Worm (Caenorhabditis elegans): ENCODE data around the gene C47D12.2.
A peak's percentile ranks its signal among the peaks of the same experiment; 100 is the strongest.

The C47D12.2 gene

DNA sequence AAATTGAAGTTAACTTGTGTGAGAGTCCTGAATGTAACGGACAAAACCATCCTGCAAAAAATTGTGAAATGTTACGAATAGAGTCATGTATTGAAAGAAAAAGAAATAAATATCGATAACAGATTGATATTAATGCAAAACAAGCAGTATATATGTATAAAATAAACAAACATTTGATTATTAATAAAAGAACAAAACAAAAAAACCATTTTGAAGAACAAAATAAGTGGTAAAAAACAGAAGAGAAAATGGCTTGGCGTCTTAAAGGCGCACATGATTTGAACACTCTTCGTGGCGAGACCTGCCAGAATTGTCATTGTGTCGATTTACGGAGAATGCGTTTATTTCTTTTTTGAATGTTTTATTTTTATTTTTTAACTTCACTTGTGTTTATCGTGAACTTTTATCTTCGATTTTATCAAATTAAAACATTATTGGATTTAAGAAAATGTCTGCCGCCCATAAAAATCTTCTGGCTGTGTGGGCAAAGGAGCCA is 23.4 kb upstream of the C47D12.2 start, which contains the start of the genes rad-23 and rpn-12 (continued):
- peak; percentile 87 for TF ChIP-seq mep-1 (tag; optimal IDR thresholded peaks at IDR 0.05)
- no peak for TF ChIP-seq pax-3 (tag; optimal IDR thresholded peaks at IDR 0.05)
- no peak for TF ChIP-seq grh-1 (GFP tag; IDR thresholded peaks at IDR 0.05)
- TF ChIP-seq sptf-1 (tag; optimal IDR thresholded peaks at IDR 0.05), result no peak
- TF ChIP-seq fkh-4 (tag; optimal IDR thresholded peaks at IDR 0.05; ENCODE audit: borderline replicate concordance), result no peak
- no peak for TF ChIP-seq irx-1 (tag; optimal IDR thresholded peaks at IDR 0.05)
- TF ChIP-seq hlh-17 (GFP tag; optimal IDR thresholded peaks at IDR 0.05; ENCODE audit: borderline replicate concordance), result no peak
- no peak for TF ChIP-seq lin-13 (GFP tag; optimal IDR thresholded peaks at IDR 0.05)
- peak; percentile 48 for TF ChIP-seq nhr-47 (tag; optimal IDR thresholded peaks at IDR 0.05)
- TF ChIP-seq nhr-28 (tag; optimal IDR thresholded peaks at IDR 0.05), result no peak
- TF ChIP-seq nhr-85 (tag), result peak; percentile 73
- no peak for TF ChIP-seq hlh-4 (tag; optimal IDR thresholded peaks at IDR 0.05)
- TF ChIP-seq skn-1 (tag; optimal IDR thresholded peaks at IDR 0.05), result peak; percentile 100
- no peak for TF ChIP-seq C34B4.2 (tag; optimal IDR thresholded peaks at IDR 0.05)
- no peak for TF ChIP-seq Y116A8C.19 (tag; optimal IDR thresholded peaks at IDR 0.05; ENCODE audit: borderline replicate concordance)
- TF ChIP-seq dpl-1 (GFP tag; optimal IDR thresholded peaks at IDR 0.05), result peak; percentile 59 to 75 (median 65)
- TF ChIP-seq zag-1 (tag; optimal IDR thresholded peaks at IDR 0.05), result no peak
- no peak for TF ChIP-seq nhr-237 (tag; optimal IDR thresholded peaks at IDR 0.05)
- peak in 1 of 2 experiments; percentile 22 for TF ChIP-seq mdl-1 (tag; optimal IDR thresholded peaks at IDR 0.05)
- TF ChIP-seq elt-3 (tag; optimal IDR thresholded peaks at IDR 0.05), result peak in 2 of 6 experiments; percentile 12 to 47
- no peak for TF ChIP-seq mef-2 (tag; optimal IDR thresholded peaks at IDR 0.05)
- TF ChIP-seq fos-1 (tag; optimal IDR thresholded peaks at IDR 0.05), result peak; percentile 15
- TF ChIP-seq aly-2 (tag; optimal IDR thresholded peaks at IDR 0.05), result no peak
- TF ChIP-seq nhr-19 (GFP tag; conservative IDR thresholded peaks at IDR 0.05), result no peak; the same call in 1 of the 2 replicates
- peak; percentile 60 for TF ChIP-seq unc-130 (tag; optimal IDR thresholded peaks at IDR 0.05)
- no peak for TF ChIP-seq ceh-90 (tag; optimal IDR thresholded peaks at IDR 0.05)
- no peak for TF ChIP-seq mab-9 (GFP tag; IDR thresholded peaks at IDR 0.05)
- no peak for TF ChIP-seq pag-3 (tag; optimal IDR thresholded peaks at IDR 0.05; ENCODE audit: borderline replicate concordance, insufficient read depth)
- TF ChIP-seq unc-86 (tag; optimal IDR thresholded peaks at IDR 0.05), result peak; percentile 21
- TF ChIP-seq lsy-2 (tag; optimal IDR thresholded peaks at IDR 0.05), result peak; percentile 76 to 91
- peak; percentile 70 for TF ChIP-seq C16A3.4 (tag; optimal IDR thresholded peaks at IDR 0.05)
- peak; percentile 59 for TF ChIP-seq nhr-77 (tag; optimal IDR thresholded peaks at IDR 0.05)
- no peak for TF ChIP-seq ztf-11 (tag; optimal IDR thresholded peaks at IDR 0.05)
- peak; percentile 24 for TF ChIP-seq nhr-90 (tag; optimal IDR thresholded peaks at IDR 0.05; ENCODE audit: poor library complexity)
- TF ChIP-seq egl-27 (tag; optimal IDR thresholded peaks at IDR 0.05), result no peak
- no peak for TF ChIP-seq ama-1 (optimal IDR thresholded peaks at IDR 0.05)
- TF ChIP-seq fkh-8 (tag; optimal IDR thresholded peaks at IDR 0.05), result peak; percentile 11
- TF ChIP-seq egl-13 (tag; optimal IDR thresholded peaks at IDR 0.05), result no peak
- TF ChIP-seq snu-23 (GFP tag; optimal IDR thresholded peaks at IDR 0.05), result peak; percentile 69
- TF ChIP-seq nhr-20 (tag; optimal IDR thresholded peaks at IDR 0.05), result peak; percentile 36
- no peak for TF ChIP-seq nhr-76 (tag; optimal IDR thresholded peaks at IDR 0.05)
- no peak for TF ChIP-seq alr-1 (tag; optimal IDR thresholded peaks at IDR 0.05; ENCODE audit: borderline replicate concordance)
- no peak for TF ChIP-seq ceh-8 (GFP tag; optimal IDR thresholded peaks at IDR 0.05)
- no peak for TF ChIP-seq ztf-4 (tag; optimal IDR thresholded peaks at IDR 0.05)
- TF ChIP-seq vab-15 (tag; optimal IDR thresholded peaks at IDR 0.05), result no peak
- TF ChIP-seq efl-3 (GFP tag; optimal IDR thresholded peaks at IDR 0.05), result no peak
- TF ChIP-seq sox-4 (tag; optimal IDR thresholded peaks at IDR 0.05), result no peak
- no peak for TF ChIP-seq unc-62 (GFP tag; optimal IDR thresholded peaks at IDR 0.05)
- no peak for TF ChIP-seq unc-30 (tag; optimal IDR thresholded peaks at IDR 0.05)
- peak; percentile 75 for TF ChIP-seq blmp-1 (tag; optimal IDR thresholded peaks at IDR 0.05)
- TF ChIP-seq sup-37 (GFP tag; optimal IDR thresholded peaks at IDR 0.05), result no peak
- peak; percentile 30 for TF ChIP-seq F16B12.6 (tag; optimal IDR thresholded peaks at IDR 0.05)
- peak; percentile 77 to 85 for TF ChIP-seq lin-35 (GFP tag; optimal IDR thresholded peaks at IDR 0.05)
